Worm (Caenorhabditis elegans) whole organism, dauer: ENCODE data around the gene K09A11.1.

Experiments used
- unc-62 ChIP-seq: sonication (generic microtip); optimal IDR thresholded peaks from 2 replicates; lab custom pipeline; 2017; ENCODE audit warnings: missing biosample characterization, missing genetic modification reagents, missing genetic modification characterization

The K09A11.1 gene

DNA sequence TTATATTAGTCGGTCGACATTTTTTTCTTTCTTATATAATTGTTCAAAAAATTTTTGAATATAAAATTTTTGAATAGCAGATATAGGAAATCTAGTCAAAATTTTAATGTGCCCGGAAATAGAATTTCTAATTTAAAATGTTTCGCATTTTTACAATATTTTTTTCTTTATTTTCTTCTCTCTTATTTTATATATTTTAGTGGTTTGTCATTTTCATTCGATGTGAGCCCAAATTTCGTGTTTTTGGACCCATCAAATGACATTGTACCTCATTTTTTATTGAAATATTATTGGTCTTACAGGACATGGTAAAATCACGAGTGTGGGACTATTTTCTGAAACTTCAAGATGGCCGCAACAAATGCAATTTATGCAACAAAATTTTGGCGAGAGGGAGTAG lies at the start of gene K09A11.1:
K09A11.1 (plus strand) TSS at position 301 of the 400 bp plus-strand sequence.
- no peak for TF ChIP-seq unc-62 (GFP tag; lab: Kevin White, UChicago)

DNA sequence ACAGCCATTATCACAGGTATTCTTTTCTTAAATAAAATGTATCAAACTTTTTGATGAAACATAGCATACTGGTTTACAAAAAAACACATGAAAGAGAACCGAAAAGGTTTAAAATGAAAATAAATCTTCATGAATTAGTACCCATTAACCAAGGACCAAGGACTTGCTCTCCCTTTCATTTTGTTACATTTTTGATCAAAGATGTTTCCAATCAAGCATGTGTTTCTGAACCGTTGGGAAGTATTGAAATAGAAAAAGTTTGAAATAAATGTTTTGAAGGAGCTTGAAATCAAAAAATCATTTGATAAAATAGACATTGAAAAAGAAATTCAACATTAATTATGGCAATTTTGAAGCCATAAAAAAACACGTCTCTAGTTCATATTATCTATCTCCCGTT lies 49.8 kb upstream of the K09A11.1 start:
- TF ChIP-seq unc-62 (GFP tag; lab: Kevin White, UChicago), result no peak

DNA sequence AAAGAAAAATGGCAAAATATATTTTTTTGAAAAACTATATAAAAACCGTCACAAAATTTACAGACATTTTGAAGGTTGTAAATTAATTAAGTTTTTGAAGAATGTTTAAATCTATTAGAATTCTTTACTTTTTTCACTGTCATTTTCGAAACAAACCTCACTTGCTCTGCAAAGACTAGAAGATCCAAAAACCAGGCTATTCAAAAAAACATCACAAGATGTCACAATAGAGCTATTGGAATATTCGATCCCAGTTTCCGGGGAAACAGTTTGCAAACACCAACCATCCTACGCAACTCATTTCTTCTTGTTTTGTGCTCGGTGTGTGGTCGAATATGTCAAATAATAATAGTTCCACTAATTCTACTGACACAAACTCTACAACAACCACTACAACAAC lies 45.5 kb upstream of the K09A11.1 start, which contains the start of gene R12H7.4:
R12H7.4 (plus strand) TSS at position 301 of the 400 bp plus-strand sequence.
- TF ChIP-seq unc-62 (GFP tag; lab: Kevin White, UChicago), result no peak

DNA sequence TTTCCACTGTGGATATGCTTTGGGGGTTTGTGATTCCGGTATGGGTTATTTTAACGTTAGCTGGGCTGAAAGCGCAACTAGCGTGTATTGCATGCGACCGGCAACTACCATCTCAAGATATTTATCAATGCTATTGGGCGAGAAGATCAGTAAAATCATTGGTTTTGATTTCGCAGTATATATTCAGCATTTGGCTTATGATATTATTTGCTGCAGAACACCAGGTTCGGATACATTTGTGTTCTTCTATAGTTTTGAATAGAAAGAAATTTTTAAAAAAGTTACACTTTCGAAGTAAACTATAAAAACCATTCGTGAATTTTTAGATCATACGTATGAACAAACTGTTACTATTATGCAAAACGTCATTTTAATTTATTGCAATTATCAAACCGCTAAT lies 44.4 kb upstream of the K09A11.1 start:
- no peak for TF ChIP-seq unc-62 (GFP tag; lab: Kevin White, UChicago)

DNA sequence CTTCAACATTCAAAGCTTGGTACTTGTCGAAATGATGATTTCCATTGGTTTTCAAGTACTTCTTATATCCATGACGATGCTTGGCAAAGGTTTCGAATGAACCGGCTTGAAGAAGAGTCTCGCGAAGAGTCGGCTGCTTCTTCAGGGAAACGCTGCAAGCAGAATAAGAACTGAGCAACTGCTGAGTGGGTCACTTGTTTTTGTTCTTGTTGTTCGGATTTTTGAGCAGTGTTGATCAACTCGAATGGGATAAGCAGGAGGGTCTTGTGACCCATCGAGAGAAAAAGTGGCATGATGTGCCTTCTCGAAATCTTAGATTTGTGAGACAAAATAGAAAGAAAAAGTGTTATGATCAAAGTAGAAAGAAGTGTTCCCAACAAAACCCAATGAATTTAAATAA lies 41.7 kb upstream of the K09A11.1 start:
- TF ChIP-seq unc-62 (GFP tag; lab: Kevin White, UChicago), result no peak

DNA sequence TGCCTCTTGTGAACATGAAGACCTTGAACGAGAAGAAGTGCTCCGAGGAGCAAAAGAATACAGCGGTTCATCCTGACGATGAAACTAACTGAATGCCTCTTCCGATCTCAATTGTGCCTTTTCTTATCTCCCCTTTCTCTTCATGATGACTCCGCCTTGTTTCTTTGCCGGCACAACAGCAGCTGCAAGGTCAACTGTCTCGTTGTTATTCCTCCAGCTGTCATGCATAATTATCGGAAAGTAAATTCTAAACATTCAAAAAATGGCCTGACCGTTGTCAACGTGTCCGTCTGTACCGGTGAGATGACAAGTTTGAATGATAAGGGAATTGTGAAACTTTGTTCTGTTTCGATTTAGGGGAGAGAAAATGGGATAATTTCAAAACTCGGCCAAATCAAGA lies 40.9 kb upstream of the K09A11.1 start, which contains the start of gene asp-4:
asp-4 (minus strand) TSS at position 106 of the 400 bp plus-strand sequence.
- TF ChIP-seq unc-62 (GFP tag; lab: Kevin White, UChicago), result no peak

DNA sequence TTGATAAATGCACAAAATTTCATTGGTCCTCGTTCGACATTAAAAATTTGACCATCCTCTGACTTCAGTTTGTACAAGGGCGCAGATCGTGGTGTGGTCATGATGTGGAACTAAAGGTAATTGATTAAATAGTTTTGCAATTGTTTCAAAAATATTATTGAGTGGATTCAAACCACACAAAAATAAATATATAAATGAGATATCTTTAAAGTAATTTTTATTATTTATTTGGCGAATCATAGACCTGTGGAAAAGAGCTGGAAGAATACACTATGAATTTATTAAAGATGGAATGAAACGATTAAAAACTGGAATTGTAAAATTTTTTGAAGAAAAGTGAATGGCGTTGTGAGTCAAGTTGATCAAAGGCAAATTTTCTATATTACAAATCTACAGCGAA lies 38.9 kb upstream of the K09A11.1 start, which contains the start of gene skr-20:
skr-20 (minus strand) TSS at position 101 of the 400 bp plus-strand sequence.
- TF ChIP-seq unc-62 (GFP tag; lab: Kevin White, UChicago), result no peak

DNA sequence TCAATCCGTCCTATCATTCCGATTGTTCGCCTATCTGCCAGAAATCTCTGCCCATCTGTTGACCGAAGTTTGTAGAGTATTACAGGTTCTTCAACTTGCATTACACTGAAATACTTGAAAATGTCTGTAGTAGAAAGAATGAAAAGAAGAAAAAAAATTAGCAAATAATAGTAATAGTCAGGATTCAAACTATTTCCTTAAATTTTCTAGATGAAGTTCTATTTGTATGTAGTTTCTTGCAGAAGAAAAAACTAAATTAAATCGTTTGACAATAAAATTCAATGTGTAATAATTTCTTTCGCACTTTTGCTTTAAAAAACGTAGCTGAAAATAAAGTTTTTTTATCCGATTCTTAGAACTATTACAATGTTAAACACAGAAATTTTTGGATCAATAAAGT lies 37.7 kb upstream of the K09A11.1 start, which contains the start of gene skr-19:
skr-19 (minus strand) TSS at position 101 of the 400 bp plus-strand sequence.
- no peak for TF ChIP-seq unc-62 (GFP tag; lab: Kevin White, UChicago)

DNA sequence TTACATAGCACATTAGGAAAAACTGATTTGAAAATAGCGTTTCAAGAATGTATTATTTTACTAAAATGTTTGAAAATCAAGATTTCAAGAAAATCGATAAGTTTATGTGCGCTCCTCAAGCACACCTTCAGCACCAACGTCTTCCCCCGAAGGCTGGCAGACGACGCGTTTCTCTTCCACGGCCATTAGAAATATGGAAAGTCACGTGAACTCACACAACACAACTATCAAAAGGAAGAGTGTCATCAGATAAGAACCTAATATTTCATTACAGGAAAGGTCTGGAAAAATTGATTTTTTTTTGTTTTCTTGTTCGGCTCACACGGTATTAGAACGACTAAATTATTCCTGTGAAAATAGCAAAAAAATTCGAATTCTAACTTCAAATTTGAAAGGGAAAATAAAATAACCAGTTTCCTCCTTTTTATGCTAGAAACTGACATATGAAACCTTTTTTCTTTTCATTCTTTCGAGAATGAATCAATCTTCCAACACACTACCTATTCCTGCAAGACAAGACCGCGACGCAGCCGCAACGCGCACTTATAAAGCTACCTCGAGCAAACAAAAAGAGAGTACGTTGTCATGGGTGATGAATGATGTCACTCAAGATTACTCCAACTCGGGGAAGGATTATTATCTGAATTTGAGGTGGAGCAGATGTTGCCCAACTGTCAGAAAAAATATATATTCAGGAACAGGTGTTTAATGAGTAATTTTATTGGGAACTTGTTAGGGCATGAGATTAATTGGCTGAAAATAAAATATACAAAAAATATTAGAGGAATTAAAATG lies 37.0 kb upstream of the K09A11.1 start:
- TF ChIP-seq unc-62 (GFP tag; lab: Kevin White, UChicago), result no peak

DNA sequence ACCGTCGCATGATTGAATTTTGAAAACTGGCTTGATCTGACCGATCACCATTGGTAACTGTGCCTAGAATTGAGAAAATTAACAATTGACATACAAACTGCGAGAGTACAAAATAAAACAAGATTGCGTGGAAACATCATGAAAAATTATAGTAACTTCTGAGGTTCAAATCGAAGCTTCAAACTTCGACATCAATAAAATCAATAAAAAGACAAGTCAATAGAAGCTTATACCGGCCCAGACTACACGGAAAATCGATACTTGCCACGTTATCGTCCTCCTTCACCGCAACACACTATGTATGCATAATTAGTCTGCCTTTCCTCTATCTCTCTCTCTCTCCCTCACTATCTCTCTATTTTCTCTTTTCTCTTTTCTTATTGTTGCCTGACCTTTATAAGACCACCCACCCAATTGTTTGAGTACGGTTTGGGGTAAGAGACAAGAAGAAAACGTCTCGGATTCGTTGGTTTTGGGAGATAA lies 35.6 kb upstream of the K09A11.1 start, which contains the start of gene skr-21:
skr-21 (minus strand) TSS at position 51 of the 483 bp plus-strand sequence.
- TF ChIP-seq unc-62 (GFP tag; lab: Kevin White, UChicago), result no peak

DNA sequence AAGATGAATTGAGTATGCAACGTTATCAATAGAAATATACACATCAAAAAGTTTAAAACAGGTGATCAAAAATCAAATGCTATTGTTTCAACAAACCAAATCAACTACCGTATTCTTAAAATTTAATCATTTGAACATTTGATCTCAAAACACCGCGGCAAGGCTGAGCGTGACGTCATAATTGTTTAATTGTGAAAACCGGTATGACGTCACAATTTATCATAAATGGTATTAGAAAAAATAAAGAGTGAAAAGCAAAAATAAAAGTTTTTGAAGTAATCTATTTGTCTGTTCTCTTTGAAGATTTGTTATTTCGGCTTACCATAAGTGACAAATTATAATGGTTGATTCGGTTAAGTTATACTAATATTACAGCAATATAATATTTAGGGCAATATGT lies 34.5 kb upstream of the K09A11.1 start:
- no peak for TF ChIP-seq unc-62 (GFP tag; lab: Kevin White, UChicago)

DNA sequence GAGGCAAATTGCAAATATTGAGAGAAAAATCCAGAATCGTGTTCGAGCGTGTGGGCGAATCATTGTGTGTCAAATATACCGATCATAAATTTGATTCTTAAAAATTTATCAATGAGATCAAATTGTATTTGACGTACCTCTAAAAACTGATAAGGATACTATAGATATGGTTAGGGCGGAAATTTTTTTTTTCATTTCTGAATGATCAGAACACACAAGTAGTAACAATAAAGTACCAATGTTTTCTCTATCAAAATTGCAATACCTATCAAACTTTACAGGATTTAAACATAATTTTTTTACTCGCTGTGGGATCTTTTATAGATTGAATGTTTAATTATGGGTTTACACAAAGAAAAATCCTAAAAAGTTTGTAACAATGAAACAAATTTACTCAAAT lies 30.0 kb upstream of the K09A11.1 start, which contains the start of gene bgnt-1.5:
bgnt-1.5 (minus strand) TSS at position 101 of the 400 bp plus-strand sequence.
- no peak for TF ChIP-seq unc-62 (GFP tag; lab: Kevin White, UChicago)

DNA sequence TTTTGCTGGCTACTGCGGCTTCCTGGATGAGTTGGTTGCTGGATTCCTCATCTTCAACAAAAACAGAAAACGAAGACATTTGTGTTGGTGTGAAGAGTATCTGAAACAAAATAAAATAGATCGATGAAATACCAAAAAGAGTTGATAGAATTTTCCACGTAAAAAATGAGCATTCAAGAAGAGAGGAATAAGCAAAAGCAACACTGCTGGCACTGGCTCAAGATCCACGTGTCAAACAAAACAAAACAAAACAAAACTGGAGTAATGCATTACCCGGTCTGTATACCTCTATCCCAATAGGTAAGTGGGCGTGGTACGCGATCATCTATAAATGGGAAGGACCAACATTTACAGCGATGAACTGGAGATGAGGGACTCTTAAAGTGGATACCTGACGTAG lies 27.4 kb upstream of the K09A11.1 start, which contains the start of gene K08H2.2:
K08H2.2 (minus strand) TSS at position 101 of the 400 bp plus-strand sequence.
- TF ChIP-seq unc-62 (GFP tag; lab: Kevin White, UChicago), result no peak

DNA sequence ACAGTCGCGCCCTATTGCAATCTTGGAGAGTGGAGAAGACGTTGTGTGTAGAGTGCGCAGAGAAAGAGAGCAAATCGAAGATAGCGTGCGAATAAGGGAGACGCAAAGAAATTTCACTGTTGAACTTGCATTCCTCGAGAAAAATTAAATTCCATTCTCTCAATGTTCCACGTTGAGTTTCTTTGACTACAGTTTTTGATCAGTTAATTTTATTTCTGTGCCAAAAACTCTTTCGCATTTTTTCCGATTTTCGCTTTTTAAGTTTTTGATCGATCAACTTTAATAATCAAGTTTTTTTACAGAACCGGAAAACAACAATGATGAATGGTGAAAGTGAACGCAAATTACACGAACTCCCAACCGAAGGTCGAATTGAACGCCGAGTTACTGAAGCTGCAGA lies 25.2 kb upstream of the K09A11.1 start, which contains the start of gene K08H2.3:
K08H2.3 (plus strand) TSS at position 301 of the 400 bp plus-strand sequence.
- TF ChIP-seq unc-62 (GFP tag; lab: Kevin White, UChicago), result no peak

DNA sequence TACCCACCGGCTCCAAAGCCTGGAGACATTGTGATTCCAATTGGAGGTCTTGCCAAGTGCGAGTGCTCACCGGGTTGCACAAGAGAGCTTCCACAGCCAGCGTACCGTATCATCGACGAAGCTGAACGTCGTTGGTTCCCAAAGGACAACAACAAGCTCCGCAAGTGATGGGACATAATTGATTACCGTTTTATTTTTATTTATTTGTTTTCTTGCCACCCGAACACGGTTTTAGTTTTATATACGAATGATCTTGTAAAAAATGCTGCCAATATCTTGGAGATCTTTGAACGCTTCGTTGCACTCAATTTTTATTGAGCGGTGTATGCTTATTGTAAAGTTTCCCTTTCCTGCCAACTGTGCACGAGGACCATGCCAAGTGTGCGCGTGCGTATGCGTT lies 24.1 kb upstream of the K09A11.1 start, which contains the start of gene K08H2.4:
K08H2.4 (plus strand) TSS at position 301 of the 400 bp plus-strand sequence.
- no peak for TF ChIP-seq unc-62 (GFP tag; lab: Kevin White, UChicago)

DNA sequence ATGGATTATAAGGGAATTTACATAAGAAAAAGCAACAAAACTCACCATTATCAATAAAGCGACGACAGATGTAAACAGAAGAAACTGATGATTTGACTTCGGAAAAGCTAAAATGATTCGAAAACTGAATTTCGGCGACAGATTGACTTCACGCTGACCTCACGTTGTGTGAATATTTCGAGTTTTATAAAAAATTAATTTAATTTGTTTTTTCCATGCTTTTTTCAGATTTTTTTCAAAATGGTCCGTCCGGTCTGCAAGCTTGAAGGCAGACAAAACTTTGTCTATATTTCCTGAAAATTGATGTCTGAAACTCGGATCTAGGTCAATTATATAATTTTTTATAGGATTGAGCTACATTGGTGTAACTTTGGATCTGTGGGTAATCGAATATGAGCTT lies 20.1 kb upstream of the K09A11.1 start, which contains the start of gene K08H2.5:
K08H2.5 (minus strand) TSS at position 101 of the 400 bp plus-strand sequence.
- no peak for TF ChIP-seq unc-62 (GFP tag; lab: Kevin White, UChicago)
